Fruit fly (Drosophila melanogaster) whole organism, embryonic: Measurements from ENCODE around the gene CG3544.

Experiments used
- Ada2b ChIP-seq: fragments of 200-800 bp; sonication (Bioruptor generic); IDR thresholded peaks from 2 replicates; pipeline ENCODE4 v1.3.6; 2022; ENCODE audit warnings: missing biosample characterization, missing genetic modification characterization
- CG10366 ChIP-seq: fragments of 200-800 bp; sonication (Bioruptor generic); IDR thresholded peaks from 2 replicates; pipeline ENCODE4 v1.3.6; 2022; ENCODE audit warnings: missing biosample characterization, missing genetic modification characterization
- CG11504 ChIP-seq: fragments of 200-800 bp; sonication (Bioruptor generic); optimal IDR thresholded peaks from 3 replicates; lab custom pipeline; 2019; ENCODE audit warnings: missing biosample characterization, mild to moderate bottlenecking, missing genetic modification characterization, moderate library complexity
- CG11723 ChIP-seq: fragments of 200-800 bp; sonication (Bioruptor generic); optimal IDR thresholded peaks from 2 replicates; lab custom pipeline; 2017; ENCODE audit warnings: missing biosample characterization, mild to moderate bottlenecking, missing genetic modification characterization
- CG12104 ChIP-seq: fragments of 200-800 bp; sonication (Bioruptor generic); optimal IDR thresholded peaks from 3 replicates; lab custom pipeline; 2016; ENCODE audit warnings: missing biosample characterization, missing genetic modification characterization
- CG1529 ChIP-seq: fragments of 200-800 bp; sonication (Bioruptor generic); optimal IDR thresholded peaks from 3 replicates; lab custom pipeline; 2018; ENCODE audit warnings: missing biosample characterization, missing genetic modification characterization
- CG15601 ChIP-seq: fragments of 200-800 bp; sonication (Bioruptor generic); optimal IDR thresholded peaks from 3 replicates; lab custom pipeline; 2019; ENCODE audit warnings: missing biosample characterization, mild to moderate bottlenecking, missing genetic modification characterization, moderate library complexity
- CG17612 ChIP-seq: fragments of 200-800 bp; sonication (Bioruptor generic); IDR thresholded peaks from 2 replicates; pipeline ENCODE4 v1.3.6; 2022; ENCODE audit warnings: missing biosample characterization, missing genetic modification characterization
- CG18599 ChIP-seq: fragments of 200-800 bp; sonication (Bioruptor generic); optimal IDR thresholded peaks from 3 replicates; lab custom pipeline; 2017; ENCODE audit warnings: missing biosample characterization, missing genetic modification characterization, mild to moderate bottlenecking, moderate library complexity, missing genetic modification reagents
- CG18764 ChIP-seq: fragments of 200-800 bp; sonication (Bioruptor generic); optimal IDR thresholded peaks from 3 replicates; lab custom pipeline; 2016; ENCODE audit warnings: missing biosample characterization, missing genetic modification characterization
- CG2116 ChIP-seq: fragments of 200-800 bp; sonication (Bioruptor generic); optimal IDR thresholded peaks from 3 replicates; lab custom pipeline; 2018; ENCODE audit warnings: missing biosample characterization, mild to moderate bottlenecking, missing genetic modification characterization
- CG2202 ChIP-seq: fragments of 200-800 bp; sonication (Bioruptor generic); optimal IDR thresholded peaks from 2 replicates; lab custom pipeline; 2018; ENCODE audit warnings: missing biosample characterization, mild to moderate bottlenecking, missing genetic modification characterization
- CG3163 ChIP-seq: fragments of 200-800 bp; sonication (Bioruptor generic); optimal IDR thresholded peaks from 3 replicates; lab custom pipeline; 2016; ENCODE audit warnings: missing biosample characterization, missing genetic modification characterization
- CG3281 ChIP-seq: fragments of 200-800 bp; sonication (Bioruptor generic); optimal IDR thresholded peaks from 3 replicates; lab custom pipeline; 2017; ENCODE audit warnings: missing biosample characterization, mild to moderate bottlenecking, missing genetic modification characterization
- CG3838 ChIP-seq: fragments of 200-800 bp; sonication (Bioruptor generic); optimal IDR thresholded peaks from 3 replicates; lab custom pipeline; 2016; ENCODE audit warnings: missing biosample characterization, missing genetic modification characterization
- CG4820 ChIP-seq: fragments of 200-800 bp; sonication (Bioruptor generic); optimal IDR thresholded peaks from 3 replicates; lab custom pipeline; 2016; ENCODE audit warnings: missing biosample characterization, missing genetic modification characterization
- CG5180 ChIP-seq: fragments of 200-800 bp; sonication (Bioruptor generic); optimal IDR thresholded peaks from 3 replicates; lab custom pipeline; 2017; ENCODE audit warnings: missing biosample characterization, missing genetic modification characterization, mild to moderate bottlenecking, moderate library complexity, missing genetic modification reagents
- CG6813 ChIP-seq: fragments of 200-800 bp; sonication (Bioruptor generic); optimal IDR thresholded peaks from 2 replicates; lab custom pipeline; 2017; ENCODE audit warnings: missing biosample characterization, missing genetic modification characterization, mild to moderate bottlenecking, moderate library complexity, missing genetic modification reagents
- CG6854 ChIP-seq: fragments of 200-800 bp; sonication (Bioruptor generic); optimal IDR thresholded peaks from 3 replicates; lab custom pipeline; 2017; ENCODE audit warnings: missing biosample characterization, mild to moderate bottlenecking, missing genetic modification characterization
- CG7556 ChIP-seq: fragments of 200-800 bp; sonication (Bioruptor generic); optimal IDR thresholded peaks from 2 replicates; lab custom pipeline; 2017; ENCODE audit warnings: missing biosample characterization, mild to moderate bottlenecking, missing genetic modification characterization
- CG9876 ChIP-seq: fragments of 200-800 bp; sonication (Bioruptor generic); optimal IDR thresholded peaks from 2 replicates; lab custom pipeline; 2016; ENCODE audit warnings: missing biosample characterization, missing genetic modification characterization
- Deaf1 ChIP-seq: fragments of 200-800 bp; optimal IDR thresholded peaks from 3 replicates; lab custom pipeline; 2019; ENCODE audit warnings: missing biosample characterization, mild to moderate bottlenecking, missing genetic modification characterization, moderate library complexity
- Fer3 ChIP-seq: fragments of 200-800 bp; sonication (Bioruptor generic); optimal IDR thresholded peaks from 2 replicates; lab custom pipeline; 2018; ENCODE audit warnings: missing biosample characterization, mild to moderate bottlenecking, missing genetic modification characterization, moderate library complexity
- Hmr ChIP-seq: fragments of 200-800 bp; sonication (Bioruptor generic); optimal IDR thresholded peaks from 3 replicates; lab custom pipeline; 2017; ENCODE audit warnings: mild to moderate bottlenecking, missing biosample characterization, missing genetic modification reagents, missing genetic modification characterization
- Lhr ChIP-seq: fragments of 200-800 bp; sonication (Bioruptor generic); optimal IDR thresholded peaks from 3 replicates; lab custom pipeline; 2017; ENCODE audit warnings: mild to moderate bottlenecking, missing biosample characterization, missing genetic modification reagents, missing genetic modification characterization
- MTF-1 ChIP-seq: fragments of 200-800 bp; sonication (Bioruptor generic); optimal IDR thresholded peaks from 2 replicates; lab custom pipeline; 2018; ENCODE audit warnings: missing biosample characterization, mild to moderate bottlenecking, missing genetic modification characterization, borderline replicate concordance
- Nf-YC ChIP-seq: fragments of 200-800 bp; optimal IDR thresholded peaks from 3 replicates; lab custom pipeline; 2019; ENCODE audit warnings: missing biosample characterization, mild to moderate bottlenecking, missing genetic modification characterization, moderate library complexity
- Sox102F ChIP-seq: fragments of 200-800 bp; sonication (Bioruptor generic); optimal IDR thresholded peaks from 2 replicates; lab custom pipeline; 2018; ENCODE audit warnings: missing biosample characterization, mild to moderate bottlenecking, missing genetic modification characterization, moderate library complexity
- ac ChIP-seq: fragments of 200-800 bp; sonication (Bioruptor generic); optimal IDR thresholded peaks from 3 replicates; lab custom pipeline; 2017; ENCODE audit warnings: missing biosample characterization, mild to moderate bottlenecking, missing genetic modification characterization
- ci ChIP-seq: fragments of 200-800 bp; sonication (Bioruptor generic); IDR thresholded peaks from 3 replicates; pipeline ENCODE4 v1.3.6; 2022; ENCODE audit warnings: missing biosample characterization, missing genetic modification characterization
- dmrt99B ChIP-seq: fragments of 200-800 bp; sonication (Bioruptor generic); optimal IDR thresholded peaks from 2 replicates; lab custom pipeline; 2018; ENCODE audit warnings: missing biosample characterization, mild to moderate bottlenecking, missing genetic modification characterization, moderate library complexity
- ewg ChIP-seq: fragments of 200-800 bp; sonication (Bioruptor generic); optimal IDR thresholded peaks from 3 replicates; lab custom pipeline; 2017; ENCODE audit warnings: mild to moderate bottlenecking, missing biosample characterization, missing genetic modification reagents, missing genetic modification characterization
- ftz-f1 ChIP-seq: fragments of 200-800 bp; sonication (Bioruptor generic); optimal IDR thresholded peaks from 2 replicates; lab custom pipeline; 2016; ENCODE audit warnings: missing biosample characterization, missing genetic modification characterization
- gem ChIP-seq: fragments of 200-800 bp; sonication (Bioruptor generic); optimal IDR thresholded peaks from 2 replicates; lab custom pipeline; 2019; ENCODE audit warnings: missing biosample characterization, mild to moderate bottlenecking, missing genetic modification characterization, moderate library complexity
- grau ChIP-seq: fragments of 200-800 bp; optimal IDR thresholded peaks from 3 replicates; lab custom pipeline; 2019; ENCODE audit warnings: missing biosample characterization, mild to moderate bottlenecking, missing genetic modification characterization, moderate library complexity
- kah ChIP-seq: fragments of 200-800 bp; sonication (Bioruptor generic); optimal IDR thresholded peaks from 2 replicates; lab custom pipeline; 2018; ENCODE audit warnings: missing biosample characterization, mild to moderate bottlenecking, missing genetic modification characterization
- lab ChIP-seq: fragments of 200-800 bp; sonication (Bioruptor generic); optimal IDR thresholded peaks from 3 replicates; lab custom pipeline; 2017; ENCODE audit warnings: missing biosample characterization, missing genetic modification characterization, mild to moderate bottlenecking, moderate library complexity, missing genetic modification reagents
- p53 ChIP-seq: fragments of 200-800 bp; sonication (Bioruptor generic); optimal IDR thresholded peaks from 2 replicates; lab custom pipeline; 2016; ENCODE audit warnings: missing biosample characterization, missing genetic modification characterization
- prd ChIP-seq, 3 experiments: fragments of >200 bp in 2 of 3; fragments of 200-800 bp in 1 of 3; sonication (Bioruptor generic) in 1 of 3; optimal IDR thresholded peaks in 2 of 3; IDR thresholded peaks in 1 of 3; 2 replicates in 2 of 3; 3 replicates in 1 of 3; pipeline versions ENCODE4 v1.3.6 to Lab custom; 2017 to 2022; ENCODE audit warnings: missing biosample characterization in 1 of 3, missing genetic modification characterization in 1 of 3
- psq ChIP-seq: fragments of 200-800 bp; sonication (Bioruptor generic); optimal IDR thresholded peaks from 2 replicates; lab custom pipeline; 2017; ENCODE audit warnings: missing biosample characterization, missing genetic modification characterization
- row ChIP-seq: fragments of 200-800 bp; sonication (Bioruptor generic); IDR thresholded peaks from 3 replicates; pipeline ENCODE4 v1.3.6; 2022; ENCODE audit warnings: missing biosample characterization, missing genetic modification characterization
- scrt ChIP-seq: fragments of 200-800 bp; sonication (Bioruptor generic); optimal IDR thresholded peaks from 2 replicates; lab custom pipeline; 2018; ENCODE audit warnings: missing biosample characterization, mild to moderate bottlenecking, missing genetic modification characterization, moderate library complexity
- slbo ChIP-seq: fragments of 200-800 bp; sonication (Bioruptor generic); IDR thresholded peaks from 2 replicates; pipeline ENCODE4 v1.3.6; 2022; ENCODE audit warnings: missing biosample characterization, missing genetic modification characterization
- stwl ChIP-seq: fragments of 200-800 bp; sonication (Bioruptor generic); optimal IDR thresholded peaks from 3 replicates; lab custom pipeline; 2018; ENCODE audit warnings: missing biosample characterization, mild to moderate bottlenecking, missing genetic modification characterization, moderate library complexity
- vvl ChIP-seq: fragments of 200-800 bp; sonication (Bioruptor generic); IDR thresholded peaks from 2 replicates; pipeline ENCODE4 v1.3.6; 2022; ENCODE audit warnings: missing biosample characterization, missing genetic modification characterization
- zf30C ChIP-seq: fragments of 200-800 bp; sonication (Bioruptor generic); optimal IDR thresholded peaks from 3 replicates; lab custom pipeline; 2018; ENCODE audit warnings: missing biosample characterization, mild to moderate bottlenecking, missing genetic modification characterization
- zfh2 ChIP-seq: fragments of 200-800 bp; sonication (Bioruptor generic); optimal IDR thresholded peaks from 2 replicates; lab custom pipeline; 2016; ENCODE audit warnings: missing biosample characterization, missing genetic modification characterization

CG3544 gene

DNA sequence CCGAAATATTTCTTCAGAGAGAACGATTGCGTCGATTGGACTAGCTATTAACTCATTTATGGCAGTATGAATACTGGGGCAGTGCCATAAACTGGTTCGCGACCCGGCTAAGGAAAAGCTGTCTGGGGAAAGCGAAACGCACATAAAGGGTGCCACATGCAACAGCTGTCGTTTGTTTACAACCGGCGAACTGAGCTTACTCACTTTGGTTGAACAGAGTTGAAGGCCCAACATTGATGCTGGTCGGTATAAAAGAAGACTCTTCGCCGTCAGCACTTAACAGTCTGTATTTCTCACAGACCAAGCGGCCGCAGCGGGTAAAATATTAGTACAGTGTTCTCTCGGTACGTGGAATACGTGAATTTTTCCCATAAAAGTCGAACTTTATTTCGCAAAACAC lies 38.4 kb upstream of the CG3544 start (continued):
- TF ChIP-seq Ada2b (GFP tag; lab: Robert Waterston, UW) (peak; percentile 29; the same call in 1 of the 2 replicates), slbo (GFP tag; lab: Robert Waterston, UW) (0 out of 2 replicates have a peak, but pooled peaks have one; percentile 15), prd (optimal IDR thresholded peaks at IDR 0.05; lab: Kevin White, UChicago) (no peak), prd (GFP tag; IDR thresholded peaks at IDR 0.05; lab: Robert Waterston, UW) (0 out of 3 replicates have a peak, but pooled peaks have one; percentile 22), Nf-YC (tag; lab: Kevin White, UChicago) (no peak), CG2202 (tag; lab: Kevin White, UChicago) (no peak), row (GFP tag; lab: Robert Waterston, UW) (peak; percentile 20; the same call in 1 of the 3 replicates), CG2116 (GFP tag; lab: Kevin White, UChicago) (no peak), CG18599 (peak; percentile 22), kah (GFP tag; lab: Kevin White, UChicago) (no peak), CG7556 (GFP tag; lab: Kevin White, UChicago) (peak; percentile 8), zf30C (no peak), CG3281 (GFP tag; lab: Kevin White, UChicago) (no peak), gem (tag; lab: Kevin White, UChicago) (peak; percentile 31), CG6813 (peak; percentile 14), stwl (peak; percentile 15), grau (tag; lab: Kevin White, UChicago) (peak; percentile 60), CG11504 (tag; lab: Kevin White, UChicago) (peak; percentile 19), CG10366 (peak; percentile 40), CG5180 (GFP tag; lab: Kevin White, UChicago) (peak; percentile 2), vvl (GFP tag; lab: Robert Waterston, UW) (no peak), ftz-f1 (GFP tag; lab: Kevin White, UChicago) (no peak), ci (GFP tag; lab: Robert Waterston, UW) (peak; percentile 68; the same call in 2 of the 3 replicates), Sox102F (GFP tag; lab: Kevin White, UChicago) (peak; percentile 19), CG11723 (GFP tag; lab: Kevin White, UChicago) (no peak), CG4820 (no peak), dmrt99B (peak; percentile 27), scrt (peak; percentile 92)
- TF ChIP-seq, all 482 proteins: peak for 44

DNA sequence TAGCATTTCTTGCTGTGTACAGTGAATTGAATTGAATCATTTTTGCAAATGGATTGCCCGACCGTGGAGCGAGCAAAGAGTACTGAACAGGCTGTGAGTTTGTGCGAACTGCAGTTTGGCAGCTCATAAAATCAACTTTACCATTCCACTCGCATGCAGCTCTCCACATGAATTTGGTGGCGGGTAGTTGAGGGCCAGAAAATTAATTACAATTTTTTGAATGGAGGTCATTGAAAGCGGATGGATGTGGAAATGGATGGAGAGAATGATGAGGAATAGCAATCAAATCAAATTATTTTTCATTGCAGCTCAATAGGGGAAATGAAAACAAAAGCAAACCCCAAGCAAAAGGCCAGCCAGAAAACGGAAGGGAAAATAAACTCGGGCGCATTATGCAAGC lies 34.5 kb upstream of the CG3544 start, which contains the start of gene GABA-B-R3:
Gene GABA-B-R3 (plus strand): TSS at position 301 of the 400 bp plus-strand sequence.
- no peak for TF ChIP-seq p53
- TF ChIP-seq CG9876 (GFP tag; lab: Kevin White, UChicago), result no peak
- no peak for TF ChIP-seq CG3163
- no peak for TF ChIP-seq zfh2 (GFP tag; lab: Kevin White, UChicago)
- TF ChIP-seq CG1529, result no peak
- no peak for TF ChIP-seq MTF-1 (GFP tag; lab: Kevin White, UChicago)
- TF ChIP-seq CG17612, result no peak
- TF ChIP-seq psq (GFP tag; lab: Kevin White, UChicago), result no peak
- TF ChIP-seq, all 482 proteins: peak for 0

DNA sequence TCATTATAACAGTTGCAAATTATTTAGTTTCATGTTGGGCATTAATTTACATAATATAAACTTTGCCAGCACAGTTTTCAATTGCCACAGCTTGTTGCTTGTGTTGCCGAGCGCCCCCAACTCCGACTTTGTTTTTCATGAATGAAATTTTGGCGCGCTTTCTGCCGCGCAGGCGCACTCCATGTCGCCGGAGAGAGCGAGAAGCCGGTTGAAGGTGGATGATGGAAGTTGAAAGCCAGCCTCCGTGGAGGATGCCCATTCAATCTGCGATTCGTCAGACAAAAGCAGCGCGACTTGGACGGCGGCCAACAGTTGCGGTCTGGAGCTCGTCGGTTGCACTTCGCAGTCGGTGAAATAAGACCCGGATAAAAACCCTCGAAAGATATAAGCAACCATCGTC lies 33.8 kb upstream of the CG3544 start:
- TF ChIP-seq CG12104 (GFP tag; lab: Kevin White, UChicago) (no peak), Lhr (GFP tag; lab: Kevin White, UChicago) (no peak), CG3838 (GFP tag; lab: Kevin White, UChicago) (no peak), Fer3 (no peak), Hmr (GFP tag; lab: Kevin White, UChicago) (peak; percentile 16), scrt (peak; percentile 75), CG18764 (GFP tag; lab: Kevin White, UChicago) (no peak), CG15601 (tag; lab: Kevin White, UChicago) (peak; percentile 97), CG6854 (GFP tag; lab: Kevin White, UChicago) (peak; percentile 1), lab (GFP tag; lab: Kevin White, UChicago) (peak; percentile 13), CG18599 (peak; percentile 1), ac (GFP tag; lab: Kevin White, UChicago) (no peak), ewg (GFP tag; lab: Kevin White, UChicago) (peak; percentile 58), Deaf1 (tag; lab: Kevin White, UChicago) (peak; percentile 30)
